Fruit fly (Drosophila melanogaster) Kc167 (cell line): ENCODE data around the gene CG31674.

ENCODE experiments used
- Myc ChIP-seq: fragments of >200 bp; optimal IDR thresholded peaks from 2 replicates; lab custom pipeline; 2017; ENCODE audit warnings: missing external identifiers
- Sin3A ChIP-seq: fragments of >200 bp; optimal IDR thresholded peaks from 2 replicates; lab custom pipeline; 2018; ENCODE audit warnings: missing external identifiers
- h ChIP-seq: fragments of >200 bp; optimal IDR thresholded peaks from 3 replicates; lab custom pipeline; 2018; ENCODE audit warnings: missing external identifiers
- insv ChIP-seq: fragments of >200 bp; optimal IDR thresholded peaks from 3 replicates; lab custom pipeline; 2018; ENCODE audit warnings: missing external identifiers
- psq ChIP-seq: fragments of >200 bp; optimal IDR thresholded peaks from 2 replicates; lab custom pipeline; 2017; ENCODE audit warnings: missing external identifiers
- ttk ChIP-seq: sonication (Bioruptor generic); optimal IDR thresholded peaks from 2 replicates; lab custom pipeline; 2017; ENCODE audit warnings: missing external identifiers

Gene CG31674

DNA sequence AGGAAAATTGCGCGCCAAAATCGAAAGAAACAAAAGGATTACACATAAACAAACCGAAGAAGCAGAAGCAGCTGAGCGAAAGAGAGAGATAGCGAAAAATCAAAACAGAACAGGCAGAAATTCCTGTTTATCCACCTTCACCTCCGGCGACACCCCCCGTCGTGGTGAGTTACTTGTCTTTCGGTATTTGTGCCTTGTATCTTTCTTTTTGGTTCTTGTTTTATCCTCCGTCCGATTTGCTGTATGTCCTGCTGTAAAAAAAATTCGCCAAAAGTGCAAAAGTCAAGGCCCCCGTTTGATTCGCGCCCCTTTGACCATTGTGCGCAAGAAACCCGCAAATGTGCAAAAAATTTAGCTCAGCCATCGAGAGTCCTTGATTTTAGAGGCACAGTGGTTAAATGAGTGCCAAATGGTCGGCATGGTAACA lies 32.7 kb upstream of the CG31674 start:
- TF ChIP-seq insv (lab: Kevin White, UChicago) (no peak), Sin3A (no peak), h (lab: Kevin White, UChicago) (no peak), psq (no peak), ttk (lab: Kevin White, UChicago) (no peak), Myc (lab: Kevin White, UChicago) (no peak)

DNA sequence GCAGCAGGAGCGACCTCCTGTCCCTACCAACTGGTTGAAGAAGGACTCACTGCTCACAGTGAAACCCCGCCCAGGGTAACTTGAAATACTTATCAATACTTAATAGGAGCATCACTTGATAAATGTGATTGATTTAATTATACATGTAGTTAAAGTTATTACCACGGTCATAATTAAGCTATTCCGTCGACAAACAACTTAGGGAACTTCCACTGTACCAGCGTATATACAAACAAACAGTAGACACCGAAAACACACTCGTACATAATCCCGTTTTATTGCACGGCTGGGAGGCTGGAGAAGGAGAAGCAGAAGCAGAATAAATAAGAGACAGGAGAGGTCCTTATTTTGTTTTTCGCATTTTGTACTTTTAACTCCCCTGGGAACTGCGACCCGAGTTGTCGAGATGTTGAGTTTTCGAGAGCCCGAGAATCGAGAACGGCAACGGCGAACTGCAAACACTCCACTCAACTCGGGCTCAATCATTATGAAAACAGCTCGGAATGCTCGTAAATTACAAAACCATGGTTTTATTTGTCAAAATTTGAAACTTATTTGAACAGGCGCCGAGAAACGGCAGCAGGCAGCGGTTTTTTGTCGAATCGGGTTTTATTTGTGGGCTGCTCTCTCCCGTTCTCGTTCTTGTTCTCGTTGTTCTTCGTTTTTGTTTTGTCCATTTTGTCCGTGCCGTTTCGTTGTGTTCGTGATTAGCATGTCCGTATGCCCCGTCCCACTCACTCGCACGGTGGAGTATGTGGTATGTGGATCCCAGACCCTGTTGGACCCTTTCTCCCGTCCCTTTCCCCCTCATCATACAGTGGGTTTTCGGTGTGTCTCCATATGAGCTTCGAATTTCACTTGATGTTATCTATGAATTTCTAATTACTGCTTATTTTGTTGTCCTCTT lies 30.8 kb upstream of the CG31674 start:
- TF ChIP-seq psq (peak; percentile 42), Sin3A (no peak)

DNA sequence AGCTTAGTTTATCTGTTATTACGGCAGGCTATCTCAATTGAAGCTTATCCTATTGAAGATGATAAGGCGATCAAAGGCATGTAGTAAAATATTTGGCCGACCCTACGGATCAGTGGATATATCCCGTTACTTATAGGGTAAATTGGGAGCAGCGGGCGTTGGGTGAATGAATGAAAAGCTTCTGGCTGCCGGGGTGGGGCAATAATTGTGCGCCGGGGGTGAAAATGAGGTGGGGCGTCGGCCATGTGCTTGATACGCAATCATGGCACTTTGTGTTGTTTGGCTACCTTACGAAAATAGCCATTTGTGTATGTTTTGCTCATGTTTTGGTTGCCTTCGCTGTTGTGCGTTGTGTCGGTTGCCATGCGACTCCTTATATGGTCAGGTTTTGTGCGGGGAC lies 29.3 kb upstream of the CG31674 start:
- TF ChIP-seq insv (lab: Kevin White, UChicago), result no peak
- no peak for TF ChIP-seq Myc (lab: Kevin White, UChicago)
- TF ChIP-seq ttk (lab: Kevin White, UChicago), result no peak
- TF ChIP-seq psq, result no peak
- TF ChIP-seq h (lab: Kevin White, UChicago), result no peak

DNA sequence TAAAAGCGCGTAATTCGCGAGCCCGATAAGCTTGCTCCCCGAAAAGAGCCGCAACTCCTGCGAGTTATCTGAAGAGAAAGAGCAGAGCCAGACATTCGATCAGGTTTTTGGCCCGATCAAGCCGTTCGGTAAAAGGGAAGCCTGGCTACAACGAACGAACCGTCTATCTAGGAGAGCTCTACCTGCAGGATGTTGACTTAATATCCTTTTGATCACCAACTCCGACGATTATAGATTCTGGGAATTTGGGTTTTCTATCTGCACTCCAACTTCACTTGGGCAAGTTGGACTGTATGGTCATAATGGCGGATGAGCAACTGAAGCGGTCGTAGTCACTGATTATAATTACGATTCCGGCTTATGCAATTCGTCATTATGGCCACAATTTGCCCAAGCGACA lies 28.9 kb upstream of the CG31674 start:
- TF ChIP-seq insv (lab: Kevin White, UChicago) (no peak), h (lab: Kevin White, UChicago) (no peak), psq (no peak)

DNA sequence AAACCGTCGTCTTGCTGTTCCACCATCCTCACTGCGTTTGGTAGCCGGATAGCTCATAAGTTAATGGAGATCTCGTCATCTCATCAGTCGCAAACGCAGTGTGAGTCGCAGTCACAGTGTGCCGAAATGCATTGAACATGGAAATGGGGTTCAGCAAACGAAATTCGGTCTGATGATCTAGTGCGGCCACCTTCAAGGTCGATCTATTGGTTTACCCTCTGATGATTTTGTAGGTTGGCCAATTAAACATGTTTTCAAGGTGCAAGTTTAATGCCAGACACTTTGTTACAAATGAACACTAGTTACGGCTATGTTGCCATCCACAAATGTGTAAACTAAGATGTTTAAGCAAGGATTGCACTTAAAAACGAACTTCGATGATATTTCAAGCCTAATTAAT lies 28.2 kb upstream of the CG31674 start:
- no peak for TF ChIP-seq Myc (lab: Kevin White, UChicago)
- TF ChIP-seq psq, result no peak
- TF ChIP-seq h (lab: Kevin White, UChicago), result no peak
- no peak for TF ChIP-seq Sin3A
- no peak for TF ChIP-seq insv (lab: Kevin White, UChicago)
- TF ChIP-seq ttk (lab: Kevin White, UChicago), result no peak

DNA sequence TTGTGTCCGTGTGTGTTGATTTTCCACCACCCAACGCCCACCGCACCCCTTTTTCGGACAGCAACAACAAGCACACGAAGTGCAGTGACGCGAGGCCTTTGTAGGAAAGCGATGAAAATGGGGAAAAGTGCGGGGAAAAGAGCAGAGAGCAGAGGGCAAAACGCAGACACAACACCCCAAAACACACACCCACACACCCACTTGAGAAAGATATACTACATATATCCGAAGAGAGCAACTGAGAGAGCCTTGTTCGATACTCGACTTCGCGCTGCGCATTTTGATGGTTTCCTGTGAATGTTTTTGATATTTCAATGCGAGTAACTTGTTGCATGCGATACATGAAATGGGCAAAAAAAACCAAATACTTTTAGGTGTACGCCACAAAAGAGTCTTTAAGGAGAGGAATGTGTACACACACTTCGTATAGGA lies 27.3 kb upstream of the CG31674 start:
- TF ChIP-seq ttk (lab: Kevin White, UChicago) (no peak), psq (no peak), insv (lab: Kevin White, UChicago) (no peak), Myc (lab: Kevin White, UChicago) (no peak), h (lab: Kevin White, UChicago) (no peak)

DNA sequence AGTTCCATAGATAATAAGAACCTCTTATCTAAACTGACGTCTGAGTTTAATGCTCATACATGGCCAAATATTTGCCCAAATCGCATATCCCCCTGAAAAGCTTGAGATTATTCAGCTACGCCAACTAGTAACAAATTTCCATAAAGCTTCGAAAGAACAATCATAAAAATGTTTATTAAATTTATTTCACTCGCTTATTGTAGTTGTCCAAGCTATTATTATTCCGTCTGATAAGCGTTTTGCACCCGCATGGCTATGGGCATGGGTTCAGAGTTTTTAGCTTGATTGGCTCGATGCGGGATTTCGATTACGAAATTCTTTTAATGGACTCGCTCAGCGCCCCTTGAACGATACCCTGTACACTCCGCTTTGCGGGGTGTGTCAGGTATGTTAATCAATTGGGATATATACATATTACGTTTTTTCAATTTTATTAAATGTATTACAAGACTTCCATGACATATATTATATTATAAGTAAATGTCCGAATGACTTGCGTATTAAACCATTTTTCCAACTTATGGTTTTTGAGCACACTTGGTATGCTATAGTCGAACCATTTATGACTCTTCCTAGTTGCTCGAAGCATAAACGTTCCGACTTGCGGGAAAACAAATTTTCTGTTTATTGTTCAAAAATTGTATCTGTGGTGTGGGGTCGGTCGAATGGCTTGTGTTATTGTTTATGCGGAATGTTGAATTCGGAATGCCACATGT lies 25.3 kb upstream of the CG31674 start:
- TF ChIP-seq h (lab: Kevin White, UChicago) (no peak), Myc (lab: Kevin White, UChicago) (no peak), Sin3A (no peak), insv (lab: Kevin White, UChicago) (no peak), ttk (lab: Kevin White, UChicago) (no peak), psq (no peak)

DNA sequence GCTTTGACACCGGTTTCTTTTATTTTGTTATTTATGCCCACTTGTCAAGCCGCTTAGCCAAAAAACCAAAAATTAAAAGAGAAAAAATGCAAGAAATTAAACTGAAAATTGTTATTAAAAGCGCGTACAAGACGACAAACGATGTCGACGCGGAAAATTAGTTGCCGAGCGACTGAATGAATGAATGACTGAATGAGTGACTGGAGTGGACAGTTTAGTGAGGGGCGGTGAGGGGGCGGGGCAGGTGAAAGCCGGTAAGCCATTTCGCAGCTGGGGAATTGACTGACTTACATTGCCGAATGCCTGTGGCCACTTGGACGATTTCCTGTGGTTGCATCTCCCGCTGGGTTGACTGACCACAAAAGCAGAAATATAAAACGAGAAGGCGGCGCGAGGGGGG lies 24.4 kb upstream of the CG31674 start:
- TF ChIP-seq insv (lab: Kevin White, UChicago) (no peak), psq (no peak), Myc (lab: Kevin White, UChicago) (no peak), h (lab: Kevin White, UChicago) (no peak), Sin3A (no peak), ttk (lab: Kevin White, UChicago) (no peak)

DNA sequence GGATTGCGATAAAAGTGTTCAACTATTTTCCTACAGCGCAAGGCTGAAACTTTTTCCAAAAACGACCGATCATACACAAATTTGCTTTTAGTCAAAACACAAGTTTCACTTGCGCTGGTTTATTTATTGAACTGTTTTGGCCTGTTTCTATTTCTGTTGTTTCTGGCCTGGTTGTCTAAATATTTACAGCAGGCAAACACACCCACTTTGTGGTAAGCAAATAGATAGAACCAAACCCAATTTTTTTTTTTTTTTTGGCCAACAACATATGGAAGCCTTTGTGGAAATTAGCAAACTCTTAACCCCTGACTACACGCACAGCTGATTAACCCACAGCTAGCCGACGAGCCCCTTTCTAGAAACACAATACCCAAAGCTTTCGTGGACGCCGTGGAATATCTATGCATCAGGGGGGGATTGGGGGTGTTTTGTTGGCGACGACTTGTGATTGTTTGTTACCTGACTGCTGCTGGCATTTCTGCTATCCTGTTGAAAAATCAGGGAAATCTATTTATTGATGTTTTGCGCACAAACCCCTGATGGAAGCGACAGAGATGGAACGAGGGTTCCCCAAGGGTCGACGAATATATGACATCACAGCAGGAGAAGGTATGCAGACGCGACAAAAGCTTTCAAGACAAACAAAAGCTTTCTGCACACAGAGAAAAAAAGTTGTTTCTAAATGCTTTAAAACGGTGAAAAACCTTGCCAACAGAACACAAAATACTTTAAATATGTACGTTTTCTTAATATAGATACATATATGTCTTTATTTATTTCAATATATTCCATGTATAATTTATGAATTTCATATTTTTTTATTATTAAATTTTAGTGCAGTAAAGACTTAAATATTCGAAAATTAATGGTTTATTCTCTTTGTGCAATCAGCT lies 23.2 kb upstream of the CG31674 start:
- no peak for TF ChIP-seq Myc (lab: Kevin White, UChicago)
- no peak for TF ChIP-seq h (lab: Kevin White, UChicago)
- no peak for TF ChIP-seq ttk (lab: Kevin White, UChicago)
- no peak for TF ChIP-seq Sin3A
- no peak for TF ChIP-seq insv (lab: Kevin White, UChicago)
- TF ChIP-seq psq, result no peak

DNA sequence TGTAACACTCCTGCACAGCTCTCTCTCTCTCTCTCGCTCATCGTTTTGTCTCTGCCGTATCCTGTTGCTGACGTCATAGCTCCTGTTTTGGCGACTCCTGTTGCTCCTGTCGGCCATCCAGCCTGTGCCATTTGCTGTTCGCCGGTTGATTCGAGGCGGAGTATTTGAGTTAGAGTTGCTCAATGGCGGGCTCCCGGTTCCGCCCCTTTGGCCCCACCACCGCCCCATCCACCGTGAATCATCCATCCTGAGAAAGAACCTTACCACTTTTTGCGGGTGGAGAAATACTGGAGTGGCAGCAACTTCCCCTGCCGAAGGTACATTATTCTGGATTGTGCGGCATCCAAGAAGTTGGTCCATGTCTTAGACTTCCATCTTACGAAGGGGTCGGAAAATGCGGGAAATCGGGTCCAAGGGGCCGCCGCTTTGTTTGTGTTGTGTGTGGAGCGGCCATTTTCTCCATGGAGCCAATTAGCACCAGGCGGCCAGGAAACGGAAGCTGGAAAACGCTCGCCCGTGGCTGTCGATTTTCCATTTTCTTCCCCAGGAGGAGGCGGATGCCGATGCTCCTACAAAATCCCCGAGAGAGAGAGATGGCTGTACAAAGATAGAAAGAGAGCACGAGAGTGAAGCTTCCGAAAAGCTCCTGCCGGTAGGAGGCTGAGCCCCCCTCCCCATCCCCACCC lies 22.4 kb upstream of the CG31674 start:
- TF ChIP-seq h (lab: Kevin White, UChicago) (no peak), Sin3A (no peak), Myc (lab: Kevin White, UChicago) (no peak), psq (no peak), ttk (lab: Kevin White, UChicago) (no peak), insv (lab: Kevin White, UChicago) (no peak)

DNA sequence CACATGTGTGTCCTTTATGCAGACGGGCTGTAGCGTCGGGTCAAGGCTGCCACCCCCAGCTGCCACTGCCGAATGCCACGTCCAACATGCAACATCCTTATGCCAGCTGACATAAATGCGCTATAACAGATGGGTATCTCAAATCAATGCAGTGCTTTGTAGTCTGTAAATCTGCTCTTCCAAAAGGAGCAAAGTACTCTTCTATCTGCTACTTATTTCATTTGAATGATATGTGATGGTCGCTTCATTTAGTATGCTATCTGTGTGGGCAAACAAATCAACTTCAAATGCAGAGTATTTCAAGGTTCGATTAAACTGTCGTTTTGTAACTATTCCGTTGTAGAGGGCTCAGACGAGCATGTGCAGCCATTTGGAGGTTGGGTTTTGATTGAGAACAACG lies 21.8 kb upstream of the CG31674 start:
- TF ChIP-seq Sin3A, result no peak
- no peak for TF ChIP-seq insv (lab: Kevin White, UChicago)
- TF ChIP-seq psq, result no peak
- TF ChIP-seq ttk (lab: Kevin White, UChicago), result no peak
- TF ChIP-seq h (lab: Kevin White, UChicago), result no peak
- TF ChIP-seq Myc (lab: Kevin White, UChicago), result no peak
